Fruit fly (Drosophila melanogaster) whole organism, embryonic: ENCODE measurements around the gene tbc.

Source experiments
- Atf6 ChIP-seq: fragments of 200-800 bp; sonication (Bioruptor generic); IDR thresholded peaks from 2 replicates; pipeline ENCODE4 v1.3.6; 2022; ENCODE audit warnings: missing biosample characterization, missing genetic modification characterization
- CG10274 ChIP-seq: fragments of 200-800 bp; sonication (Bioruptor generic); optimal IDR thresholded peaks from 3 replicates; lab custom pipeline; 2017; ENCODE audit warnings: missing biosample characterization, mild to moderate bottlenecking, missing genetic modification characterization
- CG10431 ChIP-seq: fragments of 200-800 bp; sonication (Bioruptor generic); optimal IDR thresholded peaks from 3 replicates; lab custom pipeline; 2018; ENCODE audit warnings: missing biosample characterization, mild to moderate bottlenecking, missing genetic modification characterization
- CG10543 ChIP-seq: fragments of 200-800 bp; sonication (Bioruptor generic); optimal IDR thresholded peaks from 3 replicates; lab custom pipeline; 2017; ENCODE audit warnings: missing biosample characterization, mild to moderate bottlenecking, missing genetic modification characterization, moderate library complexity
- CG18764 ChIP-seq: fragments of 200-800 bp; sonication (Bioruptor generic); optimal IDR thresholded peaks from 3 replicates; lab custom pipeline; 2016; ENCODE audit warnings: missing biosample characterization, missing genetic modification characterization
- CG2202 ChIP-seq: fragments of 200-800 bp; sonication (Bioruptor generic); optimal IDR thresholded peaks from 2 replicates; lab custom pipeline; 2018; ENCODE audit warnings: missing biosample characterization, mild to moderate bottlenecking, missing genetic modification characterization
- CG30431 ChIP-seq: fragments of 200-800 bp; sonication (Bioruptor generic); optimal IDR thresholded peaks from 2 replicates; lab custom pipeline; 2017; ENCODE audit warnings: missing biosample characterization, missing genetic modification characterization
- CG31388 ChIP-seq: fragments of 200-800 bp; sonication (Bioruptor generic); optimal IDR thresholded peaks from 2 replicates; lab custom pipeline; 2016; ENCODE audit warnings: missing biosample characterization, missing genetic modification characterization
- CG32772 ChIP-seq: fragments of 200-800 bp; sonication (Bioruptor generic); IDR thresholded peaks from 2 replicates; pipeline ENCODE4 v1.3.6; 2022; ENCODE audit warnings: missing biosample characterization, missing genetic modification characterization
- CG6683 ChIP-seq: fragments of 200-800 bp; sonication (Bioruptor generic); optimal IDR thresholded peaks from 2 replicates; lab custom pipeline; 2017; ENCODE audit warnings: missing biosample characterization, mild to moderate bottlenecking, missing genetic modification characterization, missing genetic modification reagents
- CG6791 ChIP-seq: fragments of 200-800 bp; sonication (Bioruptor generic); IDR thresholded peaks from 3 replicates; pipeline ENCODE4 v1.3.6; 2022; ENCODE audit warnings: missing biosample characterization, missing genetic modification characterization; ENCODE audit not compliant: partially characterized antibody
- CG6854 ChIP-seq: fragments of 200-800 bp; sonication (Bioruptor generic); optimal IDR thresholded peaks from 3 replicates; lab custom pipeline; 2017; ENCODE audit warnings: missing biosample characterization, mild to moderate bottlenecking, missing genetic modification characterization
- CG7987 ChIP-seq: fragments of 200-800 bp; sonication (Bioruptor generic); optimal IDR thresholded peaks from 2 replicates; lab custom pipeline; 2018; ENCODE audit warnings: missing biosample characterization, mild to moderate bottlenecking, missing genetic modification characterization, moderate library complexity
- CG9609 ChIP-seq: fragments of 200-800 bp; sonication (Bioruptor generic); optimal IDR thresholded peaks from 3 replicates; lab custom pipeline; 2016; ENCODE audit warnings: missing biosample characterization, missing genetic modification characterization
- CG9727 ChIP-seq: fragments of 200-800 bp; sonication (Bioruptor generic); optimal IDR thresholded peaks from 3 replicates; lab custom pipeline; 2017; ENCODE audit warnings: missing biosample characterization, mild to moderate bottlenecking, missing genetic modification characterization
- Dad ChIP-seq: fragments of 200-800 bp; sonication (Bioruptor generic); optimal IDR thresholded peaks from 3 replicates; lab custom pipeline; 2016; ENCODE audit warnings: missing biosample characterization, missing genetic modification characterization
- Dek ChIP-seq: fragments of 200-800 bp; sonication (Bioruptor generic); optimal IDR thresholded peaks from 3 replicates; lab custom pipeline; 2019; ENCODE audit warnings: missing biosample characterization, mild to moderate bottlenecking, missing genetic modification characterization, moderate library complexity
- Dip2 ChIP-seq: fragments of 200-800 bp; sonication (Bioruptor generic); IDR thresholded peaks from 2 replicates; pipeline ENCODE4 v1.3.6; 2022; ENCODE audit warnings: missing biosample characterization, missing genetic modification characterization
- Dll ChIP-seq: fragments of 200-800 bp; sonication (Bioruptor generic); IDR thresholded peaks from 4 replicates; pipeline ENCODE4 v1.3.6; 2022; ENCODE audit warnings: missing biosample characterization, missing genetic modification characterization; ENCODE audit not compliant: partially characterized antibody
- GATAe ChIP-seq: fragments of 200-800 bp; sonication (Bioruptor generic); conservative IDR thresholded peaks from 2 replicates; pipeline ENCODE4 v1.3.6; 2022; ENCODE audit warnings: missing biosample characterization, missing genetic modification characterization
- Gug ChIP-seq: fragments of 200-800 bp; sonication (Bioruptor generic); IDR thresholded peaks from 4 replicates; pipeline ENCODE4 v1.3.6; 2022; ENCODE audit warnings: missing biosample characterization, missing genetic modification characterization
- Mad ChIP-seq: fragments of 200-800 bp; sonication (Bioruptor generic); optimal IDR thresholded peaks from 2 replicates; lab custom pipeline; 2016; ENCODE audit warnings: missing biosample characterization, missing genetic modification characterization
- Med ChIP-seq: fragments of 200-800 bp; sonication (Bioruptor generic); peaks from one replicate; lab custom pipeline; 2016; ENCODE audit warnings: missing biosample characterization, missing genetic modification characterization, mild to moderate bottlenecking, inconsistent platforms, moderate library complexity
- Neu2 ChIP-seq: fragments of 200-800 bp; sonication (Bioruptor generic); optimal IDR thresholded peaks from 3 replicates; lab custom pipeline; 2016; ENCODE audit warnings: missing biosample characterization, missing genetic modification characterization, borderline replicate concordance
- Nf-YC ChIP-seq: fragments of 200-800 bp; optimal IDR thresholded peaks from 3 replicates; lab custom pipeline; 2019; ENCODE audit warnings: missing biosample characterization, mild to moderate bottlenecking, missing genetic modification characterization, moderate library complexity
- NfI ChIP-seq: fragments of 200-800 bp; sonication (Bioruptor generic); optimal IDR thresholded peaks from 3 replicates; lab custom pipeline; 2018; ENCODE audit warnings: missing biosample characterization, mild to moderate bottlenecking, missing genetic modification characterization, moderate library complexity
- Optix ChIP-seq: fragments of 200-800 bp; sonication (Bioruptor generic); IDR thresholded peaks from 3 replicates; pipeline ENCODE4 v1.3.6; 2022; ENCODE audit warnings: missing biosample characterization, missing genetic modification characterization
- Sox102F ChIP-seq: fragments of 200-800 bp; sonication (Bioruptor generic); optimal IDR thresholded peaks from 2 replicates; lab custom pipeline; 2018; ENCODE audit warnings: missing biosample characterization, mild to moderate bottlenecking, missing genetic modification characterization, moderate library complexity
- Stat92E ChIP-seq, 3 experiments: fragments of >200 bp in 2 of 3; fragments of 200-800 bp in 1 of 3; sonication (Bioruptor generic) in 1 of 3; optimal IDR thresholded peaks; 2 replicates each; lab custom pipeline; 2017 to 2019; ENCODE audit warnings: missing biosample characterization in 3 of 3, missing genetic modification characterization in 3 of 3, mild to moderate bottlenecking in 1 of 3, moderate library complexity in 1 of 3
- YL-1 ChIP-seq: fragments of 200-800 bp; sonication (Bioruptor generic); optimal IDR thresholded peaks from 3 replicates; lab custom pipeline; 2017; ENCODE audit warnings: missing biosample characterization, mild to moderate bottlenecking, missing genetic modification characterization
- abd-A ChIP-seq: fragments of 200-800 bp; sonication (Bioruptor generic); optimal IDR thresholded peaks from 3 replicates; lab custom pipeline; 2019; ENCODE audit warnings: missing biosample characterization, mild to moderate bottlenecking, missing genetic modification characterization, moderate library complexity
- ash1 ChIP-seq: fragments of 200-800 bp; sonication (Bioruptor generic); optimal IDR thresholded peaks from 2 replicates; lab custom pipeline; 2018; ENCODE audit warnings: missing biosample characterization, mild to moderate bottlenecking, missing genetic modification characterization
- bsh ChIP-seq, 2 experiments: fragments of 200-800 bp; sonication (Bioruptor generic); optimal IDR thresholded peaks; 2 replicates each; lab custom pipeline; 2017 to 2018; ENCODE audit warnings: mild to moderate bottlenecking in 2 of 2, missing biosample characterization in 2 of 2, missing genetic modification characterization in 2 of 2, moderate library complexity in 1 of 2
- ci ChIP-seq: fragments of 200-800 bp; sonication (Bioruptor generic); IDR thresholded peaks from 3 replicates; pipeline ENCODE4 v1.3.6; 2022; ENCODE audit warnings: missing biosample characterization, missing genetic modification characterization
- dimm ChIP-seq: fragments of 200-800 bp; sonication (Bioruptor generic); IDR thresholded peaks from 2 replicates; pipeline ENCODE4 v1.3.6; 2022; ENCODE audit warnings: missing biosample characterization, missing genetic modification characterization
- fu2 ChIP-seq: fragments of 200-800 bp; sonication (Bioruptor generic); optimal IDR thresholded peaks from 2 replicates; lab custom pipeline; 2016; ENCODE audit warnings: missing biosample characterization, missing genetic modification characterization
- gce ChIP-seq: fragments of 200-800 bp; sonication (Bioruptor generic); IDR thresholded peaks from 3 replicates; pipeline ENCODE4 v1.3.6; 2022; ENCODE audit warnings: missing biosample characterization, missing genetic modification characterization
- gfzf ChIP-seq: fragments of 200-800 bp; sonication (Bioruptor generic); optimal IDR thresholded peaks from 2 replicates; lab custom pipeline; 2016; ENCODE audit warnings: missing biosample characterization, mild to moderate bottlenecking, missing genetic modification characterization, moderate library complexity
- gt ChIP-seq: fragments of 200-800 bp; sonication (Bioruptor generic); IDR thresholded peaks from 2 replicates; pipeline ENCODE4 v1.3.6; 2022; ENCODE audit warnings: missing biosample characterization, missing genetic modification characterization
- h ChIP-seq: fragments of >200 bp; optimal IDR thresholded peaks from 2 replicates; lab custom pipeline; 2017
- ham ChIP-seq: fragments of 200-800 bp; sonication (Bioruptor generic); IDR thresholded peaks from 2 replicates; pipeline ENCODE4 v1.3.6; 2022; ENCODE audit warnings: missing biosample characterization, missing genetic modification characterization
- mam ChIP-seq: fragments of 200-800 bp; sonication (Bioruptor generic); optimal IDR thresholded peaks from 3 replicates; lab custom pipeline; 2016; ENCODE audit warnings: missing biosample characterization, missing genetic modification characterization
- pb ChIP-seq: fragments of 200-800 bp; sonication (Bioruptor generic); optimal IDR thresholded peaks from 3 replicates; lab custom pipeline; 2016; ENCODE audit warnings: missing biosample characterization, missing genetic modification characterization
- pzg ChIP-seq: fragments of 200-800 bp; sonication (Bioruptor generic); optimal IDR thresholded peaks from 3 replicates; lab custom pipeline; 2018; ENCODE audit warnings: missing biosample characterization, mild to moderate bottlenecking, missing genetic modification characterization, moderate library complexity
- salm ChIP-seq: fragments of 200-800 bp; sonication (Bioruptor generic); optimal IDR thresholded peaks from 2 replicates; lab custom pipeline; 2018; ENCODE audit warnings: missing biosample characterization, mild to moderate bottlenecking, missing genetic modification characterization
- slou ChIP-seq: fragments of 200-800 bp; sonication (Bioruptor generic); optimal IDR thresholded peaks from 3 replicates; lab custom pipeline; 2016; ENCODE audit warnings: missing biosample characterization, missing genetic modification characterization
- sug ChIP-seq: fragments of 200-800 bp; optimal IDR thresholded peaks from 2 replicates; lab custom pipeline; 2019; ENCODE audit warnings: missing biosample characterization, mild to moderate bottlenecking, missing genetic modification characterization, moderate library complexity
- tin ChIP-seq: fragments of 200-800 bp; sonication (Bioruptor generic); optimal IDR thresholded peaks from 3 replicates; lab custom pipeline; 2016; ENCODE audit warnings: missing biosample characterization, missing genetic modification characterization
- tll ChIP-seq, 2 experiments: fragments of 200-800 bp in 1 of 2; fragments of >200 bp in 1 of 2; sonication (Bioruptor generic) in 1 of 2; optimal IDR thresholded peaks; 2 replicates each; lab custom pipeline; 2017 to 2019; ENCODE audit warnings: missing biosample characterization in 2 of 2, missing genetic modification characterization in 2 of 2, mild to moderate bottlenecking in 1 of 2, moderate library complexity in 1 of 2
- vnd ChIP-seq: fragments of 200-800 bp; sonication (Bioruptor generic); IDR thresholded peaks from 3 replicates; pipeline ENCODE4 v1.3.6; 2022; ENCODE audit warnings: missing biosample characterization, missing genetic modification characterization; ENCODE audit not compliant: partially characterized antibody

tbc gene

dm6 chrX:20511382-20511853 lies 62.3 kb downstream of the tbc start, which contains the start of gene CG1812 (continued):
- TF ChIP-seq h (lab: Kevin White, UChicago) (no peak), vnd (no peak), CG30431 (GFP tag; lab: Kevin White, UChicago) (no peak), NfI (peak; percentile 27), CG2202 (tag; lab: Kevin White, UChicago) (no peak), Optix (GFP tag; lab: Robert Waterston, UW) (peak; percentile 15; the same call in 1 of the 3 replicates), Med (GFP tag; lab: Kevin White, UChicago) (peak; percentile 91), gce (GFP tag; lab: Robert Waterston, UW) (no peak), CG9727 (GFP tag; lab: Kevin White, UChicago) (peak; percentile 13), Gug (GFP tag; lab: Robert Waterston, UW) (peak; percentile 38; the same call in 1 of the 4 replicates), ci (GFP tag; lab: Robert Waterston, UW) (peak; percentile 60; the same call in 2 of the 3 replicates), pzg (GFP tag; lab: Kevin White, UChicago) (peak; percentile 26), Nf-YC (tag; lab: Kevin White, UChicago) (peak; percentile 18), CG6683 (no peak), Dad (GFP tag; lab: Kevin White, UChicago) (no peak), tll (GFP tag; optimal IDR thresholded peaks at IDR 0.05; lab: Kevin White, UChicago) (peak in 1 of 2 experiments; percentile 61), Dll (GFP tag; lab: Robert Waterston, UW) (no peak), CG32772 (GFP tag; lab: Robert Waterston, UW) (0 out of 2 replicates have a peak, but pooled peaks have one; percentile 36), pb (no peak), CG10274 (GFP tag; lab: Kevin White, UChicago) (no peak), mam (GFP tag; lab: Kevin White, UChicago) (peak; percentile 46), dimm (GFP tag; lab: Robert Waterston, UW) (no peak), CG10543 (GFP tag; lab: Kevin White, UChicago) (no peak), fu2 (GFP tag; lab: Kevin White, UChicago) (no peak), CG10431 (no peak), sug (tag; lab: Kevin White, UChicago) (peak; percentile 56), Mad (GFP tag; lab: Kevin White, UChicago) (peak; percentile 41), YL-1 (GFP tag; lab: Kevin White, UChicago) (no peak), bsh (GFP tag; optimal IDR thresholded peaks at IDR 0.05; lab: Kevin White, UChicago) (peak in 1 of 2 experiments; percentile 52), CG18764 (no peak), abd-A (no peak), CG6791 (GFP tag; lab: Robert Waterston, UW) (no peak), CG31388 (GFP tag; lab: Kevin White, UChicago) (no peak), Atf6 (GFP tag; lab: Robert Waterston, UW) (peak; percentile 72), CG7987 (GFP tag; lab: Kevin White, UChicago) (no peak), gt (GFP tag; lab: Robert Waterston, UW) (no peak), CG9609 (GFP tag; lab: Kevin White, UChicago) (no peak), salm (tag; lab: Kevin White, UChicago) (no peak), Sox102F (GFP tag; lab: Kevin White, UChicago) (peak; percentile 37), ham (no peak), Neu2 (GFP tag; lab: Kevin White, UChicago) (no peak), Dip2 (GFP tag; lab: Robert Waterston, UW) (no peak), tin (GFP tag; lab: Kevin White, UChicago) (peak; percentile 25), CG6854 (no peak), Dek (tag; lab: Kevin White, UChicago) (no peak), Stat92E (GFP tag; optimal IDR thresholded peaks at IDR 0.05; lab: Kevin White, UChicago) (no peak), slou (GFP tag; lab: Kevin White, UChicago) (no peak), ash1 (no peak), GATAe (GFP tag; lab: Robert Waterston, UW) (0 out of 2 replicates have a peak, but pooled peaks have one; percentile 42), gfzf (GFP tag; lab: Kevin White, UChicago) (peak; percentile 1)
